Fruit fly (Drosophila melanogaster): ENCODE results near the gene CG7886.
A peak's percentile ranks its signal among the peaks of the same experiment; 100 is the strongest.

Gene CG7886

dm6 chr3R:14577803-14578493 is 64.4 kb downstream of the CG7886 start (continued):
- TF ChIP-seq odd (GFP tag; optimal IDR thresholded peaks at IDR 0.05) = peak; percentile 18
- TF ChIP-seq PHDP (tag; optimal IDR thresholded peaks at IDR 0.05) = peak; percentile 26
- peak; percentile 51 for TF ChIP-seq dmrt99B (tag; optimal IDR thresholded peaks at IDR 0.05)
- peak; percentile 10 for TF ChIP-seq CG8388 (GFP tag; optimal IDR thresholded peaks at IDR 0.05)
- TF ChIP-seq Nf-YA (GFP tag; IDR thresholded peaks at IDR 0.05) = no peak
- TF ChIP-seq ci (GFP tag; IDR thresholded peaks at IDR 0.05) = 0 out of 3 replicates have a peak, but pooled peaks have one; percentile 26
- TF ChIP-seq CG11085 (GFP tag; IDR thresholded peaks at IDR 0.05) = no peak
- TF ChIP-seq CG3847 (GFP tag; IDR thresholded peaks at IDR 0.05) = 0 out of 2 replicates have a peak, but pooled peaks have one; percentile 6
- peak; percentile 44 for TF ChIP-seq CG18262 (tag; optimal IDR thresholded peaks at IDR 0.05)
- TF ChIP-seq slbo (GFP tag; IDR thresholded peaks at IDR 0.05) = no peak
- TF ChIP-seq H15 (GFP tag; IDR thresholded peaks at IDR 0.05) = 0 out of 3 replicates have a peak, but pooled peaks have one; percentile 9
- peak; percentile 39; the same call in 1 of the 2 replicates for TF ChIP-seq CG6689 (GFP tag; IDR thresholded peaks at IDR 0.05)
- TF ChIP-seq CG11504 (tag; optimal IDR thresholded peaks at IDR 0.05) = peak; percentile 45
- no peak for TF ChIP-seq CG32532 (GFP tag; IDR thresholded peaks at IDR 0.05)
- no peak for TF ChIP-seq Neu2 (GFP tag; optimal IDR thresholded peaks at IDR 0.05; ENCODE audit: borderline replicate concordance)
- peak; percentile 51 for TF ChIP-seq phol (tag; optimal IDR thresholded peaks at IDR 0.05)
- peak; percentile 51 for TF ChIP-seq Oli (tag; optimal IDR thresholded peaks at IDR 0.05)
- TF ChIP-seq Dfd (GFP tag; optimal IDR thresholded peaks at IDR 0.05) = peak in 1 of 2 experiments; percentile 54
- TF ChIP-seq dysf (GFP tag; IDR thresholded peaks at IDR 0.05) = 0 out of 3 replicates have a peak, but pooled peaks have one; percentile 31
- TF ChIP-seq CG2712 (tag; optimal IDR thresholded peaks at IDR 0.05) = peak; percentile 41
- TF ChIP-seq CoRest (tag; optimal IDR thresholded peaks at IDR 0.05) = peak; percentile 41
- no peak for TF ChIP-seq CG4730 (GFP tag; IDR thresholded peaks at IDR 0.05)
- 0 out of 3 replicates have a peak, but pooled peaks have one; percentile 17 for TF ChIP-seq tgo (GFP tag; IDR thresholded peaks at IDR 0.05)

DNA sequence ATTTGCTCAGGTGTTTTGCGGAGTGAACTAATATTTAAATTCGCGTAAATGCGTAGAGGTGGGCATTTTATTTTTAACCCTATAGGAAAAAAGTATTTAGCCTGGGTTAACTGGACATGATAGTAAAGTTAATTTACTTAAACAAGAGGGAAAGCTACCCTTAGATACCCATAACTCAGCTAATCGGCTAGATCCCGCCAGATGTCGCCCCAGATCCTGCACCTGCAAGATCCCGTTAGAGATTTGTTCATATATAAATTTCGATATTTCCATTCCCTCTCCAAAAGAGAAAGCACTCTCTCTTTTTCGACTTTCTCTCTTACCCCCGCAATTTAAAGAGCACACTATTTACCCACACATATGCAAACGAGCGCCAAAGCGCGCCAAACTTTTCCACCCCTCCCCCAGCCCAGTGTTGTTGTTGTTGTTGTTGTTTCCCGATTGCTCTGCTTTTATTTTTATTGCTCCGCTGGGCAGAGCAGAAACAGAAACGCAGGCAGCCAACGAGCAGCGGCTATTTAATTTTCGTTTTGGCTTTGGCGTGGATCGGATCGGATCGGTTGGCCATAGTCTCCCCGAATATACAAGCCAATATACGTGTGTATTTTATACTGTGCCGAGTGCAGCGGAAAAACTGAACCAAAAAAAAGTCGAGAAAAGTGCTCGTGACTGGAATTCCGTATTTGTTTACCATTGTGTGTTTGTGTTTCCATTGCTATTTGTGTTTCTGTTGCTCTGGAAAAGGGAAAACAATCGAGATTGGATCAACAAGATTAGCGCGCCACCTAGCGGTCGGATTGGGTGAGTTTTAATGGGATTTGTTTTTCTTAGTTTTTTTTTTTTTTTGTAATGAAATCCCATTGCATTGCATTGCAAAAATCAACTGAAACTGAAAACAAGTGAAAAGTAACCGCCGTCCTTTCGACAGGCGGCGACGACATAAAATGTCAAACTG is 65.4 kb downstream of the CG7886 start, which contains the start of gene stumps:
TSS of gene stumps (plus strand) at position 526 of the 955 bp plus-strand sequence.
- TF ChIP-seq CG6654 (GFP tag; optimal IDR thresholded peaks at IDR 0.05) (no peak), CG11247 (GFP tag; IDR thresholded peaks at IDR 0.05) (no peak), Opbp (GFP tag; IDR thresholded peaks at IDR 0.05; ENCODE audit: partially characterized antibody) (0 out of 3 replicates have a peak, but pooled peaks have one; percentile 10), tx (GFP tag; optimal IDR thresholded peaks at IDR 0.05) (no peak), Poxn (GFP tag; IDR thresholded peaks at IDR 0.05) (no peak), Stat92E (GFP tag; optimal IDR thresholded peaks at IDR 0.05) (no peak), ci (GFP tag; IDR thresholded peaks at IDR 0.05) (peak; percentile 18; the same call in 2 of the 3 replicates), Optix (GFP tag; IDR thresholded peaks at IDR 0.05) (no peak), sens (GFP tag) (peak; percentile 46), CG11723 (GFP tag; optimal IDR thresholded peaks at IDR 0.05) (no peak), CG10462 (GFP tag; optimal IDR thresholded peaks at IDR 0.05) (no peak), bowl (GFP tag; IDR thresholded peaks at IDR 0.05) (no peak), lmd (GFP tag; IDR thresholded peaks at IDR 0.05) (no peak), dmrt11E (tag; optimal IDR thresholded peaks at IDR 0.05) (no peak), ap (GFP tag; IDR thresholded peaks at IDR 0.05) (no peak), CG4404 (GFP tag; IDR thresholded peaks at IDR 0.05) (no peak), ind (GFP tag; optimal IDR thresholded peaks at IDR 0.05) (no peak), CG11093 (GFP tag; IDR thresholded peaks at IDR 0.05) (no peak), CG1233 (GFP tag; optimal IDR thresholded peaks at IDR 0.05) (no peak), CG30403 (GFP tag; optimal IDR thresholded peaks at IDR 0.05) (no peak), CG11085 (GFP tag; IDR thresholded peaks at IDR 0.05) (no peak), Hr39 (optimal IDR thresholded peaks at IDR 0.05) (no peak), her (GFP tag; optimal IDR thresholded peaks at IDR 0.05) (no peak), Gsc (GFP tag; IDR thresholded peaks at IDR 0.05) (no peak), Hr3 (GFP tag; optimal IDR thresholded peaks at IDR 0.05) (no peak), Max (GFP tag; optimal IDR thresholded peaks at IDR 0.05) (no peak), az2 (GFP tag; optimal IDR thresholded peaks at IDR 0.05) (no peak)

All from whole organism, embryonic.